Worm (Caenorhabditis elegans) whole organism, early embryonic: ENCODE data around the gene C10E2.5.

Experiments used
- ama-1 ChIP-seq: fragments of 150-350 bp; optimal IDR thresholded peaks from 2 replicates; lab custom pipeline; 2014
- hmbx-1 ChIP-seq: sonication (generic microtip); optimal IDR thresholded peaks from 2 replicates; lab custom pipeline; 2016; ENCODE audit warnings: mild to moderate bottlenecking, missing genetic modification characterization, missing compliant biosample characterization
- scrt-1 ChIP-seq: fragments of 200-800 bp; sonication (Bioruptor generic); IDR thresholded peaks from 2 replicates; pipeline ENCODE4 v1.3.6; 2022; ENCODE audit warnings: missing genetic modification characterization, missing compliant biosample characterization

- no peak for TF ChIP-seq hmbx-1 (tag; lab: Kevin White, UChicago)
- no peak for TF ChIP-seq ama-1 (lab: Kevin White, UChicago)
- TF ChIP-seq scrt-1 (GFP tag; lab: Robert Waterston, UW), result no peak
Observed at ce11 chrX:16799065-16799663, 44.8 kb upstream of the C10E2.5 start.
